Fruit fly (Drosophila melanogaster) whole organism, embryonic: ENCODE data around the gene CG32679.
A peak's percentile ranks its signal among the peaks of the same experiment; 100 is the strongest.

Source experiments
- Adf1 ChIP-seq: fragments of 200-800 bp; sonication (Bioruptor generic); IDR thresholded peaks from 2 replicates; pipeline ENCODE4 v1.3.6; 2022; ENCODE audit warnings: missing biosample characterization, missing genetic modification characterization
- HLHmδ ChIP-seq: fragments of 200-800 bp; sonication (Bioruptor generic); optimal IDR thresholded peaks from 2 replicates; lab custom pipeline; 2018; ENCODE audit warnings: missing biosample characterization, mild to moderate bottlenecking, missing genetic modification characterization, moderate library complexity
- Xrp1 ChIP-seq: fragments of 200-800 bp; sonication (Bioruptor generic); IDR thresholded peaks from 2 replicates; pipeline ENCODE4 v1.3.6; 2022; ENCODE audit warnings: missing biosample characterization, missing genetic modification characterization
- br ChIP-seq: fragments of >200 bp; optimal IDR thresholded peaks from 2 replicates; lab custom pipeline; 2017
- twi ChIP-seq: fragments of 200-800 bp; optimal IDR thresholded peaks from 2 replicates; lab custom pipeline; 2019; ENCODE audit warnings: missing biosample characterization, mild to moderate bottlenecking, missing genetic modification characterization, moderate library complexity

- no peak for TF ChIP-seq twi
- TF ChIP-seq Xrp1 (GFP tag; lab: Robert Waterston, UW): peak; percentile 26; the same call in 1 of the 2 replicates
- no peak for TF ChIP-seq HLHmδ (GFP tag; lab: Kevin White, UChicago)
- no peak for TF ChIP-seq br (lab: Kevin White, UChicago)
- TF ChIP-seq Adf1 (GFP tag; lab: Robert Waterston, UW): no peak
These were observed 2.6 kb downstream of the CG32679 start for dm6 chrX:10364556-10365227.
